Fruit fly (Drosophila melanogaster) whole organism, prepupa: ENCODE measurements around the gene CG14050.

Experiments
- CG10669 ChIP-seq: fragments of 200-800 bp; sonication (Bioruptor generic); optimal IDR thresholded peaks from 3 replicates; lab custom pipeline; 2018; ENCODE audit warnings: missing biosample characterization, mild to moderate bottlenecking, missing genetic modification characterization, moderate library complexity
- CG7368 ChIP-seq: fragments of 200-800 bp; sonication (Bioruptor generic); optimal IDR thresholded peaks from 3 replicates; lab custom pipeline; 2016; ENCODE audit warnings: missing biosample characterization, missing genetic modification characterization

DNA sequence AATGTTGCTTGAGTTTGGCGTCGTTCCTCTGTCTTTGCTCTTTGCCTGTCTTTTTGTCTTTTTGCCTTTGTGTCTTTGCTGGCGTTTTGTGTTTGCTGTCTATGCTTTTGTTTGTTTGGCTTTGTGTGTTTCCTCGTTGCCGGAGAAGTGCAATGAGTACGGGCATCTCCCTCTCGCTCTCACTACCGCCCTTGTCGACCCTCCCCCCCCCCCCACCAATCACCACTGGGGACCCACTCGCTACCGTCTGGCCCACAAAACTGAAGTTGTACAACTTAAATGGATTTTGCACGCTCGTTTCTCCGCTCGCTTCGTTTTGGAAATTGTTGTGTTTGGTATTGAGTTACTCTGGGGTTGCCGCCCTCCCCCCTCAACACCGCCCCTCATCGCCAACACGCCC is 19.3 kb downstream of the CG14050 start:
- TF ChIP-seq CG7368 (GFP tag; lab: Kevin White, UChicago) (no peak), CG10669 (GFP tag; lab: Kevin White, UChicago) (no peak)
